Worm (Caenorhabditis elegans) whole organism, L2 larva: ENCODE results near the gene rab-14.

ENCODE experiments used
- C34F6.9 ChIP-seq: fragments of 150-350 bp; optimal IDR thresholded peaks from 2 replicates; lab custom pipeline; 2014; ENCODE audit warnings: missing biosample characterization, missing genetic modification characterization
- F13H6.1 ChIP-seq: sonication (generic microtip); optimal IDR thresholded peaks from 2 replicates; lab custom pipeline; 2016; ENCODE audit warnings: missing genetic modification characterization, missing compliant biosample characterization
- R02D3.7 ChIP-seq: fragments of 150-350 bp; optimal IDR thresholded peaks from 2 replicates; lab custom pipeline; 2014; ENCODE audit warnings: missing biosample characterization, missing genetic modification characterization
- Y55F3AM.14 ChIP-seq: fragments of 200-800 bp; sonication (Bioruptor generic); optimal IDR thresholded peaks from 2 replicates; lab custom pipeline; 2018; ENCODE audit warnings: mild to moderate bottlenecking, missing genetic modification characterization, missing compliant biosample characterization
- ZK546.5 ChIP-seq: sonication (generic microtip); optimal IDR thresholded peaks from 2 replicates; lab custom pipeline; 2017; ENCODE audit warnings: missing biosample characterization, missing genetic modification characterization
- alr-1 ChIP-seq: fragments of 150-350 bp; optimal IDR thresholded peaks from 2 replicates; lab custom pipeline; 2014; ENCODE audit warnings: missing biosample characterization, missing genetic modification characterization
- aly-2 ChIP-seq: fragments of 150-350 bp; optimal IDR thresholded peaks from 2 replicates; lab custom pipeline; 2014; ENCODE audit warnings: missing biosample characterization, missing genetic modification characterization
- ceh-16 ChIP-seq: fragments of 150-350 bp; optimal IDR thresholded peaks from 2 replicates; lab custom pipeline; 2014; ENCODE audit warnings: missing biosample characterization, missing genetic modification characterization
- ceh-82 ChIP-seq: fragments of 150-350 bp; optimal IDR thresholded peaks from 2 replicates; lab custom pipeline; 2014; ENCODE audit warnings: missing biosample characterization, missing genetic modification characterization
- crh-2 ChIP-seq: sonication (generic microtip); optimal IDR thresholded peaks from 2 replicates; lab custom pipeline; 2017; ENCODE audit warnings: missing biosample characterization, missing genetic modification characterization
- egl-27 ChIP-seq: sonication (generic microtip); optimal IDR thresholded peaks from 3 replicates; lab custom pipeline; 2017; ENCODE audit warnings: missing biosample characterization, missing genetic modification reagents, missing genetic modification characterization
- elt-1 ChIP-seq: fragments of 150-350 bp; optimal IDR thresholded peaks from 2 replicates; lab custom pipeline; 2014; ENCODE audit warnings: missing biosample characterization, missing genetic modification characterization
- elt-3 ChIP-seq: sonication (generic microtip); optimal IDR thresholded peaks from 2 replicates; lab custom pipeline; 2017; ENCODE audit warnings: missing biosample characterization, missing genetic modification characterization
- fos-1 ChIP-seq: fragments of 150-350 bp; optimal IDR thresholded peaks from 2 replicates; lab custom pipeline; 2014; ENCODE audit warnings: missing biosample characterization, missing genetic modification characterization
- gmeb-1 ChIP-seq: fragments of 150-350 bp; optimal IDR thresholded peaks from 2 replicates; lab custom pipeline; 2014; ENCODE audit warnings: missing biosample characterization, missing genetic modification characterization
- lin-11 ChIP-seq: fragments of 150-350 bp; sonication (generic microtip); optimal IDR thresholded peaks from 2 replicates; lab custom pipeline; 2014; ENCODE audit warnings: missing biosample characterization, missing genetic modification characterization, inconsistent platforms, mixed read lengths
- lin-13 ChIP-seq: fragments of 150-350 bp; optimal IDR thresholded peaks from 2 replicates; lab custom pipeline; 2014; ENCODE audit warnings: missing biosample characterization, missing genetic modification reagents, missing genetic modification characterization
- lsy-2 ChIP-seq, 2 experiments: fragments of 150-350 bp in 1 of 2; sonication (generic microtip) in 1 of 2; optimal IDR thresholded peaks; 2 replicates each; lab custom pipeline; 2014 to 2017; ENCODE audit warnings: missing biosample characterization in 2 of 2, missing genetic modification characterization in 2 of 2
- mab-5 ChIP-seq: fragments of 150-350 bp; optimal IDR thresholded peaks from 2 replicates; lab custom pipeline; 2014; ENCODE audit warnings: missing biosample characterization, missing genetic modification characterization
- mbf-1 ChIP-seq: sonication (generic microtip); optimal IDR thresholded peaks from 2 replicates; lab custom pipeline; 2017; ENCODE audit warnings: missing biosample characterization, missing genetic modification characterization
- mdl-1 ChIP-seq, 2 experiments: fragments of 150-350 bp in 1 of 2; sonication (generic microtip) in 1 of 2; optimal IDR thresholded peaks; 2 replicates each; lab custom pipeline; 2017; ENCODE audit warnings: missing biosample characterization in 2 of 2, missing genetic modification characterization in 2 of 2
- nhr-10 ChIP-seq: sonication (generic microtip); optimal IDR thresholded peaks from 2 replicates; lab custom pipeline; 2017; ENCODE audit warnings: missing biosample characterization, missing genetic modification characterization
- nhr-11 ChIP-seq: fragments of 150-350 bp; optimal IDR thresholded peaks from 2 replicates; lab custom pipeline; 2014; ENCODE audit warnings: missing biosample characterization, missing genetic modification characterization
- nhr-12 ChIP-seq: fragments of 150-350 bp; optimal IDR thresholded peaks from 2 replicates; lab custom pipeline; 2014; ENCODE audit warnings: missing biosample characterization, missing genetic modification characterization
- nhr-129 ChIP-seq: fragments of 150-350 bp; optimal IDR thresholded peaks from 2 replicates; lab custom pipeline; 2014; ENCODE audit warnings: missing biosample characterization, missing genetic modification characterization
- nhr-21 ChIP-seq: fragments of 150-350 bp; optimal IDR thresholded peaks from 2 replicates; lab custom pipeline; 2014; ENCODE audit warnings: missing biosample characterization, missing genetic modification characterization
- nhr-237 ChIP-seq: fragments of 150-350 bp; optimal IDR thresholded peaks from 2 replicates; lab custom pipeline; 2014; ENCODE audit warnings: missing biosample characterization, missing genetic modification characterization
- nhr-25 ChIP-seq: fragments of 150-350 bp; sonication (generic microtip); optimal IDR thresholded peaks from 3 replicates; lab custom pipeline; 2014; ENCODE audit warnings: missing biosample characterization, missing genetic modification characterization
- nhr-6 ChIP-seq: fragments of 150-350 bp; optimal IDR thresholded peaks from 2 replicates; lab custom pipeline; 2014; ENCODE audit warnings: missing biosample characterization, missing genetic modification characterization
- nhr-77 ChIP-seq: fragments of 150-350 bp; optimal IDR thresholded peaks from 2 replicates; lab custom pipeline; 2014; ENCODE audit warnings: missing biosample characterization, missing genetic modification characterization
- peb-1 ChIP-seq: fragments of 150-350 bp; optimal IDR thresholded peaks from 2 replicates; lab custom pipeline; 2014; ENCODE audit warnings: missing biosample characterization, missing genetic modification characterization
- sem-4 ChIP-seq: fragments of 150-350 bp; optimal IDR thresholded peaks from 2 replicates; lab custom pipeline; 2014; ENCODE audit warnings: missing biosample characterization, missing genetic modification reagents, missing genetic modification characterization
- skn-1 ChIP-seq: sonication (generic microtip); optimal IDR thresholded peaks from 2 replicates; lab custom pipeline; 2017; ENCODE audit warnings: missing biosample characterization, missing genetic modification characterization
- sma-3 ChIP-seq: sonication (generic microtip); optimal IDR thresholded peaks from 2 replicates; lab custom pipeline; 2016; ENCODE audit warnings: missing genetic modification reagents, missing genetic modification characterization, missing compliant biosample characterization
- sma-9 ChIP-seq, 2 experiments: fragments of 150-350 bp in 1 of 2; sonication (generic microtip) in 1 of 2; optimal IDR thresholded peaks; 2 replicates each; lab custom pipeline; 2014 to 2016; ENCODE audit warnings: missing genetic modification characterization in 2 of 2, mild to moderate bottlenecking in 1 of 2, missing biosample characterization in 1 of 2, missing compliant biosample characterization in 1 of 2, missing genetic modification reagents in 1 of 2, moderate library complexity in 1 of 2
- snpc-4 ChIP-seq: fragments of 150-350 bp; optimal IDR thresholded peaks from 2 replicates; lab custom pipeline; 2014; ENCODE audit warnings: missing biosample characterization, missing genetic modification characterization
- unc-39 ChIP-seq: fragments of 150-350 bp; optimal IDR thresholded peaks from 2 replicates; lab custom pipeline; 2014; ENCODE audit warnings: missing biosample characterization, missing genetic modification characterization
- unc-55 ChIP-seq: fragments of 150-350 bp; sonication (generic microtip); optimal IDR thresholded peaks from 3 replicates; lab custom pipeline; 2014; ENCODE audit warnings: missing biosample characterization, missing genetic modification reagents, missing genetic modification characterization
- unc-62 ChIP-seq: fragments of 150-350 bp; optimal IDR thresholded peaks from 2 replicates; lab custom pipeline; 2014; ENCODE audit warnings: missing biosample characterization, missing genetic modification reagents, missing genetic modification characterization
- zag-1 ChIP-seq: fragments of 150-350 bp; optimal IDR thresholded peaks from 2 replicates; lab custom pipeline; 2014; ENCODE audit warnings: missing biosample characterization, missing genetic modification characterization
- ztf-1 ChIP-seq: fragments of 200-800 bp; sonication (Bioruptor generic); conservative IDR thresholded peaks from 2 replicates; pipeline ENCODE4 v1.3.6; 2022; ENCODE audit warnings: missing genetic modification characterization, missing compliant biosample characterization
- ztf-11 ChIP-seq: sonication (generic microtip); optimal IDR thresholded peaks from 2 replicates; lab custom pipeline; 2017; ENCODE audit warnings: missing biosample characterization, missing genetic modification characterization
- ztf-4 ChIP-seq: fragments of 150-350 bp; optimal IDR thresholded peaks from 2 replicates; lab custom pipeline; 2014; ENCODE audit warnings: missing biosample characterization, missing genetic modification characterization

The rab-14 gene

ce11 chrX:15606585-15607276, at the start of gene rab-14:
TSS of gene rab-14 (minus strand) at chrX:15606635.
- TF ChIP-seq crh-2 (tag; lab: Kevin White, UChicago) (peak; percentile 76), elt-3 (no peak), alr-1 (tag; lab: Kevin White, UChicago) (no peak), nhr-129 (tag; lab: Kevin White, UChicago) (peak; percentile 89), nhr-25 (tag; lab: Kevin White, UChicago) (peak; percentile 52), lin-11 (tag; lab: Kevin White, UChicago) (peak; percentile 66), ZK546.5 (tag; lab: Kevin White, UChicago) (no peak), nhr-21 (tag; lab: Kevin White, UChicago) (peak; percentile 70), lsy-2 (tag; optimal IDR thresholded peaks at IDR 0.05; lab: Kevin White, UChicago) (peak; percentile 24 to 81), nhr-10 (tag; lab: Kevin White, UChicago) (no peak), ceh-82 (peak; percentile 27), nhr-6 (no peak), nhr-237 (tag; lab: Kevin White, UChicago) (no peak), egl-27 (tag; lab: Kevin White, UChicago) (peak; percentile 51), sma-9 (GFP tag; optimal IDR thresholded peaks at IDR 0.05; lab: Kevin White, UChicago) (peak; percentile 51), sma-9 (tag; optimal IDR thresholded peaks at IDR 0.05; lab: Kevin White, UChicago) (no peak), ztf-4 (peak; percentile 70), mab-5 (tag; lab: Kevin White, UChicago) (peak; percentile 41), nhr-77 (no peak), snpc-4 (tag; lab: Kevin White, UChicago) (peak; percentile 29), lin-13 (peak; percentile 66), C34F6.9 (tag; lab: Kevin White, UChicago) (peak; percentile 61), mbf-1 (no peak), ztf-11 (tag; lab: Kevin White, UChicago) (no peak), zag-1 (tag; lab: Kevin White, UChicago) (peak; percentile 84), mdl-1 (tag; optimal IDR thresholded peaks at IDR 0.05; lab: Kevin White, UChicago) (peak; percentile 59 to 94), gmeb-1 (peak; percentile 51), nhr-12 (no peak), ztf-1 (no peak), unc-55 (GFP tag; lab: Kevin White, UChicago) (peak; percentile 78), sem-4 (tag; lab: Kevin White, UChicago) (peak; percentile 81), ceh-16 (peak; percentile 21), sma-3 (peak; percentile 34), peb-1 (no peak), Y55F3AM.14 (GFP tag; lab: Kevin White, UChicago) (peak; percentile 70), elt-1 (tag; lab: Kevin White, UChicago) (no peak), unc-62 (GFP tag; lab: Kevin White, UChicago) (no peak), unc-39 (tag; lab: Kevin White, UChicago) (no peak), F13H6.1 (peak; percentile 80), nhr-11 (tag; lab: Kevin White, UChicago) (no peak), fos-1 (tag; lab: Kevin White, UChicago) (peak; percentile 59), aly-2 (tag; lab: Kevin White, UChicago) (no peak)

ce11 chrX:15655623-15656022, 49.2 kb upstream of the rab-14 start:
- peak; percentile 24 for TF ChIP-seq unc-55 (GFP tag; lab: Kevin White, UChicago)
- no peak for TF ChIP-seq elt-3
- TF ChIP-seq, all 48 proteins: peak for 1

- TF ChIP-seq snpc-4 (tag; lab: Kevin White, UChicago) (no peak), skn-1 (tag; lab: Kevin White, UChicago) (no peak), peb-1 (no peak), Y55F3AM.14 (GFP tag; lab: Kevin White, UChicago) (no peak), R02D3.7 (tag; lab: Kevin White, UChicago) (no peak), gmeb-1 (no peak), mbf-1 (no peak), F13H6.1 (no peak), zag-1 (tag; lab: Kevin White, UChicago) (no peak), lin-11 (tag; lab: Kevin White, UChicago) (no peak), nhr-25 (tag; lab: Kevin White, UChicago) (no peak), nhr-12 (no peak), elt-3 (no peak), sma-3 (no peak), unc-62 (GFP tag; lab: Kevin White, UChicago) (no peak)
These were observed 48.5 kb upstream of the rab-14 start for ce11 chrX:15654969-15655368.
